Fruit fly (Drosophila melanogaster) whole organism, embryonic: ENCODE measurements around the gene Naa80.
A peak's percentile ranks its signal among the peaks of the same experiment; 100 is the strongest.

Experiments
- Ada2b ChIP-seq: fragments of 200-800 bp; sonication (Bioruptor generic); IDR thresholded peaks from 2 replicates; pipeline ENCODE4 v1.3.6; 2022; ENCODE audit warnings: missing biosample characterization, missing genetic modification characterization
- Atf6 ChIP-seq: fragments of 200-800 bp; sonication (Bioruptor generic); IDR thresholded peaks from 2 replicates; pipeline ENCODE4 v1.3.6; 2022; ENCODE audit warnings: missing biosample characterization, missing genetic modification characterization
- B-H2 ChIP-seq: fragments of 200-800 bp; sonication (Bioruptor generic); optimal IDR thresholded peaks from 2 replicates; lab custom pipeline; 2018; ENCODE audit warnings: missing biosample characterization, mild to moderate bottlenecking, missing genetic modification characterization
- CG11560 ChIP-seq: fragments of 200-800 bp; sonication (Bioruptor generic); IDR thresholded peaks from 3 replicates; pipeline ENCODE4 v1.3.6; 2022; ENCODE audit warnings: missing biosample characterization, missing genetic modification characterization
- CG12659 ChIP-seq: fragments of 200-800 bp; sonication (Bioruptor generic); optimal IDR thresholded peaks from 3 replicates; lab custom pipeline; 2017; ENCODE audit warnings: mild to moderate bottlenecking, missing biosample characterization, missing genetic modification reagents, missing genetic modification characterization
- CG12942 ChIP-seq: fragments of 200-800 bp; sonication (Bioruptor generic); optimal IDR thresholded peaks from 3 replicates; lab custom pipeline; 2016; ENCODE audit warnings: missing biosample characterization, missing genetic modification characterization
- CG16779 ChIP-seq: fragments of 200-800 bp; sonication (Bioruptor generic); IDR thresholded peaks from 2 replicates; pipeline ENCODE4 v1.3.6; 2022; ENCODE audit warnings: missing biosample characterization, missing genetic modification characterization
- CG17829 ChIP-seq: fragments of 200-800 bp; optimal IDR thresholded peaks from 2 replicates; lab custom pipeline; 2019; ENCODE audit warnings: missing biosample characterization, mild to moderate bottlenecking, missing genetic modification characterization, moderate library complexity
- CG32772 ChIP-seq: fragments of 200-800 bp; sonication (Bioruptor generic); IDR thresholded peaks from 2 replicates; pipeline ENCODE4 v1.3.6; 2022; ENCODE audit warnings: missing biosample characterization, missing genetic modification characterization
- CG34376 ChIP-seq: fragments of 200-800 bp; sonication (Bioruptor generic); optimal IDR thresholded peaks from 2 replicates; lab custom pipeline; 2018; ENCODE audit warnings: missing biosample characterization, mild to moderate bottlenecking, missing genetic modification characterization
- CG3838 ChIP-seq: fragments of 200-800 bp; sonication (Bioruptor generic); optimal IDR thresholded peaks from 3 replicates; lab custom pipeline; 2016; ENCODE audit warnings: missing biosample characterization, missing genetic modification characterization
- CG43689 ChIP-seq: fragments of 200-800 bp; sonication (Bioruptor generic); IDR thresholded peaks from 2 replicates; pipeline ENCODE4 v1.3.6; 2022; ENCODE audit warnings: missing biosample characterization, missing genetic modification characterization
- CG6791 ChIP-seq: fragments of 200-800 bp; sonication (Bioruptor generic); IDR thresholded peaks from 3 replicates; pipeline ENCODE4 v1.3.6; 2022; ENCODE audit warnings: missing biosample characterization, missing genetic modification characterization; ENCODE audit not compliant: partially characterized antibody
- CG7372 ChIP-seq: fragments of 200-800 bp; sonication (Bioruptor generic); IDR thresholded peaks from 2 replicates; pipeline ENCODE4 v1.3.6; 2022; ENCODE audit warnings: missing biosample characterization, missing genetic modification characterization
- CG7987 ChIP-seq: fragments of 200-800 bp; sonication (Bioruptor generic); optimal IDR thresholded peaks from 2 replicates; lab custom pipeline; 2018; ENCODE audit warnings: missing biosample characterization, mild to moderate bottlenecking, missing genetic modification characterization, moderate library complexity
- CG8089 ChIP-seq: fragments of 200-800 bp; sonication (Bioruptor generic); optimal IDR thresholded peaks from 3 replicates; lab custom pipeline; 2016; ENCODE audit warnings: missing biosample characterization, missing genetic modification characterization
- CG9817 ChIP-seq: fragments of 200-800 bp; sonication (Bioruptor generic); optimal IDR thresholded peaks from 2 replicates; lab custom pipeline; 2018; ENCODE audit warnings: missing biosample characterization, mild to moderate bottlenecking, missing genetic modification characterization, moderate library complexity
- CTCF ChIP-seq: fragments of 200-800 bp; sonication (Bioruptor generic); optimal IDR thresholded peaks from 2 replicates; lab custom pipeline; 2017; ENCODE audit warnings: missing biosample characterization, mild to moderate bottlenecking, missing genetic modification characterization, moderate library complexity
- Dll ChIP-seq: fragments of 200-800 bp; sonication (Bioruptor generic); IDR thresholded peaks from 4 replicates; pipeline ENCODE4 v1.3.6; 2022; ENCODE audit warnings: missing biosample characterization, missing genetic modification characterization; ENCODE audit not compliant: partially characterized antibody
- Doc2 ChIP-seq: fragments of 200-800 bp; sonication (Bioruptor generic); IDR thresholded peaks from 2 replicates; pipeline ENCODE4 v1.3.6; 2022; ENCODE audit warnings: missing biosample characterization, missing genetic modification characterization
- Doc3 ChIP-seq: fragments of 200-800 bp; sonication (Bioruptor generic); IDR thresholded peaks from 3 replicates; pipeline ENCODE4 v1.3.6; 2022; ENCODE audit warnings: missing biosample characterization, missing genetic modification characterization; ENCODE audit not compliant: partially characterized antibody
- Hr3 ChIP-seq: fragments of 200-800 bp; sonication (Bioruptor generic); optimal IDR thresholded peaks from 3 replicates; lab custom pipeline; 2016; ENCODE audit warnings: missing biosample characterization, missing genetic modification characterization
- Lhr ChIP-seq: fragments of 200-800 bp; sonication (Bioruptor generic); optimal IDR thresholded peaks from 3 replicates; lab custom pipeline; 2017; ENCODE audit warnings: mild to moderate bottlenecking, missing biosample characterization, missing genetic modification reagents, missing genetic modification characterization
- NC2β ChIP-seq: fragments of 200-800 bp; sonication (Bioruptor generic); optimal IDR thresholded peaks from 2 replicates; lab custom pipeline; 2016; ENCODE audit warnings: missing biosample characterization, missing genetic modification characterization
- Opbp ChIP-seq: fragments of 200-800 bp; sonication (Bioruptor generic); IDR thresholded peaks from 3 replicates; pipeline ENCODE4 v1.3.6; 2022; ENCODE audit warnings: missing biosample characterization, missing genetic modification characterization; ENCODE audit not compliant: partially characterized antibody
- Sox102F ChIP-seq: fragments of 200-800 bp; sonication (Bioruptor generic); optimal IDR thresholded peaks from 2 replicates; lab custom pipeline; 2018; ENCODE audit warnings: missing biosample characterization, mild to moderate bottlenecking, missing genetic modification characterization, moderate library complexity
- Vsx1 ChIP-seq: fragments of 200-800 bp; sonication (Bioruptor generic); optimal IDR thresholded peaks from 2 replicates; lab custom pipeline; 2017; ENCODE audit warnings: missing biosample characterization, mild to moderate bottlenecking, missing genetic modification characterization, missing genetic modification reagents
- ac ChIP-seq: fragments of 200-800 bp; sonication (Bioruptor generic); optimal IDR thresholded peaks from 3 replicates; lab custom pipeline; 2017; ENCODE audit warnings: missing biosample characterization, mild to moderate bottlenecking, missing genetic modification characterization
- aop ChIP-seq: fragments of 200-800 bp; sonication (Bioruptor generic); IDR thresholded peaks from 2 replicates; pipeline ENCODE4 v1.3.6; 2022; ENCODE audit warnings: missing biosample characterization, missing genetic modification characterization
- bowl ChIP-seq: fragments of 200-800 bp; sonication (Bioruptor generic); IDR thresholded peaks from 2 replicates; pipeline ENCODE4 v1.3.6; 2022; ENCODE audit warnings: missing biosample characterization, missing genetic modification characterization
- caup ChIP-seq: fragments of 200-800 bp; sonication (Bioruptor generic); optimal IDR thresholded peaks from 3 replicates; lab custom pipeline; 2017; ENCODE audit warnings: missing biosample characterization, mild to moderate bottlenecking, missing genetic modification characterization, moderate library complexity; ENCODE audit not compliant: severe bottlenecking
- cg ChIP-seq: fragments of 200-800 bp; sonication (Bioruptor generic); optimal IDR thresholded peaks from 3 replicates; lab custom pipeline; 2019; ENCODE audit warnings: missing biosample characterization, mild to moderate bottlenecking, missing genetic modification characterization, moderate library complexity
- chinmo ChIP-seq: fragments of 200-800 bp; sonication (Bioruptor generic); IDR thresholded peaks from 4 replicates; pipeline ENCODE4 v1.3.6; 2022; ENCODE audit warnings: missing biosample characterization, missing genetic modification characterization; ENCODE audit not compliant: partially characterized antibody
- chm ChIP-seq: fragments of 200-800 bp; sonication (Bioruptor generic); IDR thresholded peaks from 2 replicates; pipeline ENCODE4 v1.3.6; 2022; ENCODE audit warnings: missing biosample characterization, missing genetic modification characterization
- crol ChIP-seq: fragments of 200-800 bp; sonication (Bioruptor generic); IDR thresholded peaks from 2 replicates; pipeline ENCODE4 v1.3.6; 2022; ENCODE audit warnings: missing biosample characterization, missing genetic modification characterization
- exex ChIP-seq: fragments of 200-800 bp; sonication (Bioruptor generic); optimal IDR thresholded peaks from 4 replicates; lab custom pipeline; 2018; ENCODE audit warnings: missing biosample characterization, mild to moderate bottlenecking, missing genetic modification characterization, moderate library complexity
- fd3F ChIP-seq: fragments of 200-800 bp; sonication (Bioruptor generic); optimal IDR thresholded peaks from 2 replicates; lab custom pipeline; 2018; ENCODE audit warnings: missing biosample characterization, mild to moderate bottlenecking, missing genetic modification characterization, moderate library complexity
- ftz-f1 ChIP-seq: fragments of 200-800 bp; sonication (Bioruptor generic); optimal IDR thresholded peaks from 2 replicates; lab custom pipeline; 2016; ENCODE audit warnings: missing biosample characterization, missing genetic modification characterization
- grn ChIP-seq: fragments of 200-800 bp; sonication (Bioruptor generic); optimal IDR thresholded peaks from 3 replicates; lab custom pipeline; 2017; ENCODE audit warnings: missing biosample characterization, missing genetic modification characterization
- gro ChIP-seq: fragments of 200-800 bp; sonication (Bioruptor generic); optimal IDR thresholded peaks from 2 replicates; lab custom pipeline; 2016; ENCODE audit warnings: missing biosample characterization, missing genetic modification characterization
- gsb ChIP-seq: fragments of 200-800 bp; sonication (Bioruptor generic); IDR thresholded peaks from 2 replicates; pipeline ENCODE4 v1.3.6; 2022; ENCODE audit warnings: missing biosample characterization, missing genetic modification characterization
- hbn ChIP-seq: fragments of 200-800 bp; sonication (Bioruptor generic); IDR thresholded peaks from 2 replicates; pipeline ENCODE4 v1.3.6; 2022; ENCODE audit warnings: missing biosample characterization, missing genetic modification characterization; ENCODE audit not compliant: partially characterized antibody
- prd ChIP-seq, 3 experiments: fragments of >200 bp in 2 of 3; fragments of 200-800 bp in 1 of 3; sonication (Bioruptor generic) in 1 of 3; optimal IDR thresholded peaks in 2 of 3; IDR thresholded peaks in 1 of 3; 2 replicates in 2 of 3; 3 replicates in 1 of 3; pipeline versions ENCODE4 v1.3.6 to Lab custom; 2017 to 2022; ENCODE audit warnings: missing biosample characterization in 1 of 3, missing genetic modification characterization in 1 of 3
- rib ChIP-seq: fragments of 200-800 bp; sonication (Bioruptor generic); IDR thresholded peaks from 2 replicates; pipeline ENCODE4 v1.3.6; 2022; ENCODE audit warnings: missing biosample characterization, missing genetic modification characterization
- seq ChIP-seq: fragments of 200-800 bp; sonication (Bioruptor generic); IDR thresholded peaks from 2 replicates; pipeline ENCODE4 v1.3.6; 2022; ENCODE audit warnings: missing biosample characterization, missing genetic modification characterization
- ssp ChIP-seq: fragments of 200-800 bp; sonication (Bioruptor generic); IDR thresholded peaks from 2 replicates; pipeline ENCODE4 v1.3.6; 2022; ENCODE audit warnings: missing biosample characterization, missing genetic modification characterization
- tgo ChIP-seq: fragments of 200-800 bp; sonication (Bioruptor generic); IDR thresholded peaks from 3 replicates; pipeline ENCODE4 v1.3.6; 2022; ENCODE audit warnings: missing biosample characterization, missing genetic modification characterization
- trh ChIP-seq: fragments of 200-800 bp; sonication (Bioruptor generic); optimal IDR thresholded peaks from 2 replicates; lab custom pipeline; 2016; ENCODE audit warnings: missing biosample characterization, missing genetic modification characterization
- ttk ChIP-seq: fragments of 200-800 bp; sonication (Bioruptor generic); IDR thresholded peaks from 2 replicates; pipeline ENCODE4 v2.1.2; 2022; ENCODE audit warnings: missing biosample characterization, missing genetic modification characterization

Naa80 gene

DNA sequence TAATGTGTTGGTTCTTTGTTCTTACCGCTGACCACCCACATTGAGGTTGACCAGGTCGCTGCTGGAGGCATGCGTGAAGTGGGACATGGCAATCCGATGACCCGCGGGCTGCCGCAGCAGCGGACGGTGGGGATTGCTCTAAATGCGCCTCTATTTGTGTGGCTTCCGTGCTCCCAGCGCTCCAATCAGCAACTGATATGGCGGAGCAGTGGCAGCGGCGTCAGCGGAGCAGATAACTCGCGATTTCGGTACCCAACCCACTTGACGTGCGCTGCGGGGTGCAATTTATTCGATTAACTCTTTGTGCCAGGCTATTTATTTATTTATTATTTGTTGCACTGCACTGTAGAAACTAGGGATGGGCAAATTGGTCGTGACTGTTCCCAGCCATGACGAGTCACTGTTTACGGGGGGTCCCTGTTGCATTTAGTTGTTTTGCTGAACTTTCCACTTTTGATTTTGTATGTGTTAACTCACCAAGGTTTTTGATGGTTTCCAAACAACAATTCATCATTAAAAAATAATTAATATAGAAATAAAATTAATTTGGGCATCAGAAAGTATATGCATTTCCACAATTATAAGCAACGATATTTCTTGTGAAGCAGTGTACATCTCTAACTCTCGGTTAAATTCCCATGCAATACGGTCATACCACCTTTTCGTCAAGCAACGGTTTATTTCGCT, 33.2 kb downstream of the Naa80 start, which contains the start of the genes CG9467 and CG8526 (continued):
- TF ChIP-seq prd (optimal IDR thresholded peaks at IDR 0.05; lab: Kevin White, UChicago) (no peak), prd (GFP tag; IDR thresholded peaks at IDR 0.05; lab: Robert Waterston, UW) (peak; percentile 84), Lhr (GFP tag; lab: Kevin White, UChicago) (peak; percentile 66), Ada2b (GFP tag; lab: Robert Waterston, UW) (0 out of 2 replicates have a peak, but pooled peaks have one; percentile 8), tgo (GFP tag; lab: Robert Waterston, UW) (peak; percentile 48; the same call in 2 of the 3 replicates), CG17829 (tag; lab: Kevin White, UChicago) (peak; percentile 78), Opbp (peak; percentile 35; the same call in 1 of the 3 replicates), seq (GFP tag; lab: Robert Waterston, UW) (no peak), grn (GFP tag; lab: Kevin White, UChicago) (no peak), hbn (GFP tag; lab: Robert Waterston, UW) (peak; percentile 75), caup (peak; percentile 49), CG16779 (GFP tag; lab: Robert Waterston, UW) (no peak), cg (GFP tag; lab: Kevin White, UChicago) (no peak), rib (GFP tag; lab: Robert Waterston, UW) (no peak), CG9817 (tag; lab: Kevin White, UChicago) (peak; percentile 83), chm (0 out of 2 replicates have a peak, but pooled peaks have one; percentile 37), CG8089 (GFP tag; lab: Kevin White, UChicago) (no peak), Doc2 (GFP tag; lab: Robert Waterston, UW) (no peak), ftz-f1 (GFP tag; lab: Kevin White, UChicago) (no peak), fd3F (GFP tag; lab: Kevin White, UChicago) (peak; percentile 58), CG32772 (GFP tag; lab: Robert Waterston, UW) (peak; percentile 51; the same call in 1 of the 2 replicates), ttk (GFP tag; lab: Robert Waterston, UW) (no peak), CG34376 (GFP tag; lab: Kevin White, UChicago) (peak; percentile 29), CG12942 (GFP tag; lab: Kevin White, UChicago) (peak; percentile 69), CG11560 (tag; lab: Robert Waterston, UW) (0 out of 3 replicates have a peak, but pooled peaks have one; percentile 43), chinmo (GFP tag; lab: Robert Waterston, UW) (peak; percentile 79; the same call in 2 of the 4 replicates), Hr3 (peak; percentile 74), aop (GFP tag; lab: Robert Waterston, UW) (no peak), CG3838 (GFP tag; lab: Kevin White, UChicago) (no peak), exex (tag; lab: Kevin White, UChicago) (no peak), bowl (no peak), CG43689 (GFP tag; lab: Robert Waterston, UW) (no peak), CG7372 (GFP tag; lab: Robert Waterston, UW) (peak; percentile 49), ac (no peak), gro (GFP tag; lab: Kevin White, UChicago) (no peak), CTCF (no peak), CG7987 (no peak), Doc3 (peak; percentile 74), crol (GFP tag; lab: Robert Waterston, UW) (peak; percentile 24; the same call in 1 of the 2 replicates), B-H2 (GFP tag; lab: Kevin White, UChicago) (no peak), NC2β (no peak), Sox102F (GFP tag; lab: Kevin White, UChicago) (no peak), Dll (GFP tag; lab: Robert Waterston, UW) (peak; percentile 88), CG6791 (GFP tag; lab: Robert Waterston, UW) (peak; percentile 63), gsb (GFP tag; lab: Robert Waterston, UW) (no peak), CG12659 (GFP tag; lab: Kevin White, UChicago) (peak; percentile 75), trh (GFP tag; lab: Kevin White, UChicago) (peak; percentile 29), ssp (GFP tag; lab: Robert Waterston, UW) (peak; percentile 61), Vsx1 (no peak), Atf6 (GFP tag; lab: Robert Waterston, UW) (peak; percentile 51; the same call in 1 of the 2 replicates)
